Fruit fly (Drosophila melanogaster): ENCODE results near the gene msn.

msn gene

DNA sequence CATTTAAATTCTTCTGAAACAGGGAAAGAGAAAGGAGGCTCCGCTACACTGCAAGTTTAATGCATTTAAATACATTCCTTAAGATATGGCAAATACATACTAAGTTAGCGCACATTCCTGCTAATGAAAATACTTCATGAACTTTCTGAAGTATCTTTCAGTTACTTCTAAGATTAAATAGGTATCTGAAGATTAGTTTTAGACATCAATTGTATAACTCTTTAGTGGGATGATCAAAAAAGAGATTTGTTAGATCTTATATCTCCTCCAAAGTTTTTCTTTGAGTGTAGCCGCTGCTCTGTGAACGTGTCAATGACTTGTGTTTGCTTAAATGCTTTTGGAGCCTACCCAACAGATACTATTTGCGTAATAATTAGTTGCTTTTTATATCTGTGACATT is 11.1 kb downstream of the msn start:
- TF ChIP-seq fd85E (GFP tag; optimal IDR thresholded peaks at IDR 0.05) (no peak), eg (GFP tag; IDR thresholded peaks at IDR 0.05) (peak; percentile 56), Lpt (GFP tag; optimal IDR thresholded peaks at IDR 0.05) (peak; percentile 18), Sox14 (GFP tag; optimal IDR thresholded peaks at IDR 0.05) (no peak), fkh (GFP tag; optimal IDR thresholded peaks at IDR 0.05) (peak; percentile 17), CG11902 (GFP tag; optimal IDR thresholded peaks at IDR 0.05) (no peak), CG11762 (GFP tag; optimal IDR thresholded peaks at IDR 0.05; ENCODE audit: insufficient read depth) (peak; percentile 43), Hr4 (GFP tag; optimal IDR thresholded peaks at IDR 0.05) (peak; percentile 64), Eip78C (GFP tag) (peak; percentile 86), CG6808 (GFP tag; optimal IDR thresholded peaks at IDR 0.05) (peak; percentile 19), CG6276 (GFP tag; optimal IDR thresholded peaks at IDR 0.05) (peak; percentile 35), CG7368 (GFP tag; optimal IDR thresholded peaks at IDR 0.05) (peak; percentile 44), CG8119 (GFP tag; IDR thresholded peaks at IDR 0.05) (peak; percentile 65), lz (GFP tag; optimal IDR thresholded peaks at IDR 0.05) (peak; percentile 11), salr (GFP tag; optimal IDR thresholded peaks at IDR 0.05) (peak in 1 of 2 experiments; percentile 5), svp (GFP tag) (peak; percentile 45), OdsH (GFP tag; optimal IDR thresholded peaks at IDR 0.05) (peak; percentile 32), Blimp-1 (GFP tag; optimal IDR thresholded peaks at IDR 0.05) (no peak), CG1621 (tag; optimal IDR thresholded peaks at IDR 0.05) (no peak), CG6792 (GFP tag; optimal IDR thresholded peaks at IDR 0.05) (peak; percentile 33), ss (GFP tag; optimal IDR thresholded peaks at IDR 0.05) (no peak), net (GFP tag; optimal IDR thresholded peaks at IDR 0.05) (peak; percentile 39), Eip75B (GFP tag; optimal IDR thresholded peaks at IDR 0.05) (peak; percentile 29), pdm3 (GFP tag; optimal IDR thresholded peaks at IDR 0.05) (peak; percentile 49), CG3919 (GFP tag; optimal IDR thresholded peaks at IDR 0.05) (peak; percentile 56), fd59A (GFP tag; optimal IDR thresholded peaks at IDR 0.05) (peak; percentile 21), acj6 (GFP tag; optimal IDR thresholded peaks at IDR 0.05) (peak; percentile 18), Hr39 (GFP tag; optimal IDR thresholded peaks at IDR 0.05) (peak; percentile 6), CG4318 (GFP tag; optimal IDR thresholded peaks at IDR 0.05) (peak; percentile 10), Ets96B (tag; optimal IDR thresholded peaks at IDR 0.05) (peak; percentile 39), CG32006 (GFP tag; optimal IDR thresholded peaks at IDR 0.05) (peak; percentile 63), CG6163 (GFP tag; IDR thresholded peaks at IDR 0.05) (peak; percentile 51; the same call in 2 of the 3 replicates), cyc (GFP tag; optimal IDR thresholded peaks at IDR 0.05) (peak; percentile 27), topi (GFP tag; optimal IDR thresholded peaks at IDR 0.05) (peak; percentile 53), CG3032 (tag; optimal IDR thresholded peaks at IDR 0.05) (peak; percentile 37), Sox102F (GFP tag; optimal IDR thresholded peaks at IDR 0.05) (no peak), CG9139 (GFP tag; optimal IDR thresholded peaks at IDR 0.05) (no peak), CG10631 (GFP tag; optimal IDR thresholded peaks at IDR 0.05) (peak; percentile 41), Sox15 (GFP tag; optimal IDR thresholded peaks at IDR 0.05) (no peak), CG10669 (GFP tag; optimal IDR thresholded peaks at IDR 0.05) (peak; percentile 21), CG34406 (GFP tag; optimal IDR thresholded peaks at IDR 0.05) (peak; percentile 10), Ets21C (GFP tag; optimal IDR thresholded peaks at IDR 0.05) (no peak), dsx (GFP tag; optimal IDR thresholded peaks at IDR 0.05; ENCODE audit: poor library complexity, severe bottlenecking) (peak; percentile 14), Met (GFP tag; optimal IDR thresholded peaks at IDR 0.05) (no peak), Hr38 (GFP tag; optimal IDR thresholded peaks at IDR 0.05) (no peak), CG16779 (tag; optimal IDR thresholded peaks at IDR 0.05) (no peak), achi (GFP tag; optimal IDR thresholded peaks at IDR 0.05) (peak; percentile 36), esn (GFP tag; optimal IDR thresholded peaks at IDR 0.05) (no peak), CG15336 (GFP tag; IDR thresholded peaks at IDR 0.05) (peak; percentile 72), spab (GFP tag; optimal IDR thresholded peaks at IDR 0.05) (peak; percentile 1), CG11294 (GFP tag; IDR thresholded peaks at IDR 0.05) (0 out of 2 replicates have a peak, but pooled peaks have one; percentile 6), Smox (GFP tag; optimal IDR thresholded peaks at IDR 0.05) (no peak)
